Worm (Caenorhabditis elegans): ENCODE results near the gene xdh-1.
A peak's percentile ranks its signal among the peaks of the same experiment; 100 is the strongest.

- no peak for TF ChIP-seq efl-1 (GFP tag; optimal IDR thresholded peaks at IDR 0.05)
- no peak for TF ChIP-seq chd-7 (tag; optimal IDR thresholded peaks at IDR 0.05)
- TF ChIP-seq snpc-4 (GFP tag; optimal IDR thresholded peaks at IDR 0.05), result no peak
- peak in 2 of 4 experiments; percentile 32 to 57 for TF ChIP-seq snpc-4 (tag; optimal IDR thresholded peaks at IDR 0.05)
- TF ChIP-seq unc-62 (GFP tag; optimal IDR thresholded peaks at IDR 0.05), result no peak
- TF ChIP-seq unc-130 (GFP tag; optimal IDR thresholded peaks at IDR 0.05), result no peak
- TF ChIP-seq nhr-90 (tag; optimal IDR thresholded peaks at IDR 0.05), result no peak
- no peak for TF ChIP-seq nhr-27 (tag; optimal IDR thresholded peaks at IDR 0.05)
- no peak for TF ChIP-seq ZK185.1 (tag; optimal IDR thresholded peaks at IDR 0.05; ENCODE audit: poor library complexity, severe bottlenecking)
Measured at ce11 chrIV:14383474-14383873, 29.2 kb downstream of the xdh-1 start, which contains the start of gene paqr-3.
